Worm (Caenorhabditis elegans): Measurements from ENCODE around the gene nhr-88.

- TF ChIP-seq R02D3.7 (tag; optimal IDR thresholded peaks at IDR 0.05) (no peak), F13H6.1 (tag; optimal IDR thresholded peaks at IDR 0.05) (no peak), mdl-1 (tag; optimal IDR thresholded peaks at IDR 0.05) (no peak), lsy-2 (tag; optimal IDR thresholded peaks at IDR 0.05) (no peak), nhr-237 (tag; optimal IDR thresholded peaks at IDR 0.05) (no peak), nhr-11 (tag; optimal IDR thresholded peaks at IDR 0.05) (no peak), snpc-4 (tag; optimal IDR thresholded peaks at IDR 0.05) (no peak), ama-1 (optimal IDR thresholded peaks at IDR 0.05) (no peak), unc-62 (GFP tag; optimal IDR thresholded peaks at IDR 0.05) (no peak)
Measured at ce11 chrII:3034914-3035313, 58.5 kb downstream of the nhr-88 start.

Measured in whole organism, L2 larva.